Worm (Caenorhabditis elegans) whole organism, young adult: ENCODE data around the gene C33H5.2.

Source experiments
- F49E8.2 ChIP-seq: sonication (generic microtip); optimal IDR thresholded peaks from 3 replicates; lab custom pipeline; 2017; ENCODE audit warnings: missing genetic modification characterization, mild to moderate bottlenecking, missing compliant biosample characterization, antibody characterized with exemption, moderate library complexity; ENCODE audit not compliant: insufficient read depth
- Y95B8A.8 ChIP-seq: fragments of 200-800 bp; sonication (Bioruptor generic); IDR thresholded peaks from 2 replicates; pipeline ENCODE4 v1.3.6; 2022; ENCODE audit warnings: missing genetic modification reagents, missing genetic modification characterization, missing compliant biosample characterization
- ama-1 ChIP-seq, 3 experiments: fragments of 150-350 bp in 1 of 3; sonication (generic microtip) in 2 of 3; optimal IDR thresholded peaks; 2 replicates each; lab custom pipeline; 2014 to 2018; ENCODE audit warnings: missing biosample characterization in 2 of 3, missing genetic modification characterization in 2 of 3, missing genetic modification reagents in 2 of 3
- lin-40 ChIP-seq: sonication (generic microtip); optimal IDR thresholded peaks from 2 replicates; lab custom pipeline; 2016; ENCODE audit warnings: missing genetic modification characterization, mild to moderate bottlenecking, missing compliant biosample characterization, missing genotype, missing genetic modification reagents
- nhr-179 ChIP-seq: sonication (generic microtip); optimal IDR thresholded peaks from 2 replicates; lab custom pipeline; 2016; ENCODE audit warnings: mild to moderate bottlenecking, missing genetic modification characterization, missing compliant biosample characterization
- rec-8 ChIP-seq, 2 experiments: sonication (generic microtip); optimal IDR thresholded peaks; 2 replicates each; lab custom pipeline; 2016; ENCODE audit warnings: mild to moderate bottlenecking in 2 of 2, missing genetic modification characterization in 2 of 2, missing genetic modification reagents in 2 of 2, missing genotype in 2 of 2, missing biosample characterization in 1 of 2, missing compliant biosample characterization in 1 of 2, moderate library complexity in 1 of 2
- sea-2 ChIP-seq: fragments of 200-800 bp; sonication (Bioruptor generic); IDR thresholded peaks from 2 replicates; pipeline ENCODE4 v1.3.6; 2022; ENCODE audit warnings: missing genetic modification characterization, missing compliant biosample characterization
- snpc-4 ChIP-seq, 5 experiments: fragments of 150-350 bp in 1 of 5; sonication (generic microtip) in 4 of 5; optimal IDR thresholded peaks; 2 replicates each; lab custom pipeline; 2014 to 2018; ENCODE audit warnings: missing genetic modification characterization in 5 of 5, missing biosample characterization in 3 of 5, antibody characterized with exemption in 2 of 5, mild to moderate bottlenecking in 2 of 5, missing compliant biosample characterization in 2 of 5, missing genotype in 2 of 5, moderate library complexity in 2 of 5, missing genetic modification reagents in 1 of 5
- ztf-18 ChIP-seq: sonication (generic microtip); optimal IDR thresholded peaks from 2 replicates; lab custom pipeline; 2016; ENCODE audit warnings: missing genotype, mild to moderate bottlenecking, missing genetic modification characterization, missing compliant biosample characterization
- ztf-25 ChIP-seq: fragments of 200-800 bp; sonication (Bioruptor generic); IDR thresholded peaks from 2 replicates; pipeline ENCODE4 v1.3.6; 2022; ENCODE audit warnings: missing genetic modification reagents, missing genetic modification characterization, missing compliant biosample characterization

- TF ChIP-seq nhr-179 (tag; lab: Kevin White, UChicago) (no peak), ama-1 (optimal IDR thresholded peaks at IDR 0.05; lab: Kevin White, UChicago) (no peak), ama-1 (GFP tag; optimal IDR thresholded peaks at IDR 0.05; lab: Kevin White, UChicago) (peak in 1 of 2 experiments; percentile 94), ztf-18 (tag; lab: Kevin White, UChicago) (no peak), snpc-4 (GFP tag; optimal IDR thresholded peaks at IDR 0.05; lab: Kevin White, UChicago) (peak; percentile 39), snpc-4 (tag; optimal IDR thresholded peaks at IDR 0.05; lab: Kevin White, UChicago) (peak in 2 of 4 experiments; percentile 21 to 42), sea-2 (GFP tag; lab: Robert Waterston, UW) (no peak), rec-8 (tag; optimal IDR thresholded peaks at IDR 0.05; lab: Kevin White, UChicago) (no peak), lin-40 (tag; lab: Kevin White, UChicago) (no peak), Y95B8A.8 (GFP tag; lab: Robert Waterston, UW) (no peak), F49E8.2 (tag; lab: Kevin White, UChicago) (peak; percentile 80), ztf-25 (GFP tag; lab: Robert Waterston, UW) (no peak)
Observed at ce11 chrIV:7800338-7800737, 4.5 kb upstream of the C33H5.2 start.
